Worm (Caenorhabditis elegans) whole organism, early embryonic: ENCODE data around the gene F41G3.18.

Source experiments
- B0310.2 ChIP-seq: sonication (generic microtip); optimal IDR thresholded peaks from 2 replicates; lab custom pipeline; 2016; ENCODE audit warnings: mild to moderate bottlenecking, missing genetic modification characterization, missing compliant biosample characterization
- F13C5.2 ChIP-seq: sonication (generic microtip); optimal IDR thresholded peaks from 2 replicates; lab custom pipeline; 2017; ENCODE audit warnings: mild to moderate bottlenecking, missing genetic modification characterization, inconsistent platforms, missing compliant biosample characterization
- aly-1 ChIP-seq: sonication (generic microtip); optimal IDR thresholded peaks from 2 replicates; lab custom pipeline; 2016; ENCODE audit warnings: missing genetic modification characterization, missing compliant biosample characterization
- ama-1 ChIP-seq: fragments of 150-350 bp; optimal IDR thresholded peaks from 2 replicates; lab custom pipeline; 2014
- ceh-13 ChIP-seq: fragments of 200-800 bp; sonication (Bioruptor generic); optimal IDR thresholded peaks from 2 replicates; lab custom pipeline; 2018; ENCODE audit warnings: mild to moderate bottlenecking, missing genetic modification characterization, missing compliant biosample characterization
- ceh-36 ChIP-seq: sonication (generic microtip); optimal IDR thresholded peaks from 2 replicates; lab custom pipeline; 2016; ENCODE audit warnings: missing genetic modification characterization, inconsistent platforms, missing compliant biosample characterization
- ets-7 ChIP-seq: sonication (generic microtip); optimal IDR thresholded peaks from 2 replicates; lab custom pipeline; 2016; ENCODE audit warnings: missing genotype, missing genetic modification characterization, missing compliant biosample characterization
- flt-1 ChIP-seq: fragments of 200-800 bp; sonication (Bioruptor generic); IDR thresholded peaks from 2 replicates; pipeline ENCODE4 v1.3.6; 2022; ENCODE audit warnings: missing genetic modification characterization, missing compliant biosample characterization
- hmbx-1 ChIP-seq: sonication (generic microtip); optimal IDR thresholded peaks from 2 replicates; lab custom pipeline; 2016; ENCODE audit warnings: mild to moderate bottlenecking, missing genetic modification characterization, missing compliant biosample characterization
- hmg-4 ChIP-seq: fragments of 200-800 bp; sonication (Bioruptor generic); optimal IDR thresholded peaks from 2 replicates; lab custom pipeline; 2018; ENCODE audit warnings: mild to moderate bottlenecking, missing genetic modification characterization, missing compliant biosample characterization
- hnd-1 ChIP-seq: sonication (generic microtip); optimal IDR thresholded peaks from 2 replicates; lab custom pipeline; 2016; ENCODE audit warnings: missing genetic modification characterization, missing compliant biosample characterization
- pes-1 ChIP-seq: fragments of 200-800 bp; sonication (Bioruptor generic); IDR thresholded peaks from 2 replicates; pipeline ENCODE4 v1.3.6; 2022; ENCODE audit warnings: missing genetic modification reagents, missing genetic modification characterization, missing compliant biosample characterization
- scrt-1 ChIP-seq: fragments of 200-800 bp; sonication (Bioruptor generic); IDR thresholded peaks from 2 replicates; pipeline ENCODE4 v1.3.6; 2022; ENCODE audit warnings: missing genetic modification characterization, missing compliant biosample characterization
- sea-1 ChIP-seq: fragments of 200-800 bp; sonication (Bioruptor generic); conservative IDR thresholded peaks from 2 replicates; pipeline ENCODE4 v1.3.6; 2022; ENCODE audit warnings: missing genetic modification characterization, missing compliant biosample characterization
- tbx-11 ChIP-seq: fragments of 200-800 bp; sonication (Bioruptor generic); IDR thresholded peaks from 2 replicates; pipeline ENCODE4 v1.3.6; 2022; ENCODE audit warnings: missing genetic modification characterization, missing compliant biosample characterization
- tbx-37 ChIP-seq: fragments of 200-800 bp; sonication (Bioruptor generic); conservative IDR thresholded peaks from 2 replicates; pipeline ENCODE4 v1.3.6; 2022; ENCODE audit warnings: missing genetic modification reagents, missing genetic modification characterization, missing compliant biosample characterization
- tra-4 ChIP-seq: sonication (generic microtip); optimal IDR thresholded peaks from 2 replicates; lab custom pipeline; 2017; ENCODE audit warnings: missing genetic modification characterization, missing compliant biosample characterization

The F41G3.18 gene

DNA sequence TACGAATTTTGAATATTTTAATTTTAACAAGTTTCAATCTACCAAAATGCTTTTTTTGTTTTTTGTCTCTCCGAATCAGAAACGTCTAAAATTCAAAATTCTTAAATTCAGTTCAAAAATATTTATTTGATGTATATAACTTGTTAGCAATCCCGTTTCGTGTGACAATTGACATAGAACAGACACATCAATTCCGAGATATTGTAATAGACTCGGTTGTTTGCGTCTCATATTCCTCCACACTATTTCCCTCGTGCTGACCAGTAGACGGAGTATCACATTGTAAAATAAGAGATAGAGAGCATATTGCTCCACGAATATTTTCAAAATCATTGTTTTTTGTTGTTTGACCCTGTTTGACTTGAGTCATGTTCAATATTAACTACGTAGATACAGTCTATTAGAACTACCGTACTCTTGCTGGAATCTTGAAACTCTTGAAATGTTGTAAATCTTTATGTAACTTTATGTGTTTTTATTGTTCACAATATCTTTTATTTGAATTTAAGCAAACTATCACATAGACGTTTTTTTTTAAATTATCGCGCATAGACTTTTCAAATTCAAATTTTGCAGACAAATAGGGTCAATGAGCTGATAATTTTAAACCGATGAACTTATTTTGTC lies 20.7 kb downstream of the F41G3.18 start, which contains the start of gene T13C2.3:
Gene T13C2.3 (plus strand): TSS at position 577 of the 627 bp plus-strand sequence.
- TF ChIP-seq flt-1 (GFP tag; lab: Robert Waterston, UW) (no peak), scrt-1 (GFP tag; lab: Robert Waterston, UW) (no peak), ceh-13 (no peak), hmbx-1 (tag; lab: Kevin White, UChicago) (no peak), sea-1 (GFP tag; lab: Robert Waterston, UW) (no peak), ama-1 (no peak), ets-7 (tag; lab: Kevin White, UChicago) (no peak), ceh-36 (no peak), hnd-1 (tag; lab: Kevin White, UChicago) (no peak), tra-4 (tag; lab: Kevin White, UChicago) (no peak), tbx-11 (no peak), B0310.2 (tag; lab: Kevin White, UChicago) (no peak), tbx-37 (GFP tag; lab: Robert Waterston, UW) (no peak), hmg-4 (no peak), aly-1 (no peak), F13C5.2 (no peak), pes-1 (no peak)

- TF ChIP-seq hmg-4 (no peak), tra-4 (tag; lab: Kevin White, UChicago) (no peak), ceh-13 (no peak), scrt-1 (GFP tag; lab: Robert Waterston, UW) (no peak), ama-1 (no peak), ets-7 (tag; lab: Kevin White, UChicago) (no peak), aly-1 (no peak), tbx-11 (no peak), hnd-1 (tag; lab: Kevin White, UChicago) (no peak), tbx-37 (GFP tag; lab: Robert Waterston, UW) (no peak), hmbx-1 (tag; lab: Kevin White, UChicago) (no peak), sea-1 (GFP tag; lab: Robert Waterston, UW) (no peak), pes-1 (no peak), F13C5.2 (no peak)
Measured at ce11 chrII:6791891-6792290, 23.8 kb downstream of the F41G3.18 start, which contains the start of gene T13C2.2. Gene T13C2.2 (plus strand): TSS chrII:6792191.

ce11 chrII:6800104-6800711 lies 32.1 kb downstream of the F41G3.18 start, which contains the start of gene F31E8.4:
Gene F31E8.4 (minus strand): TSS chrII:6800154.
- TF ChIP-seq hmg-4 (no peak), B0310.2 (tag; lab: Kevin White, UChicago) (no peak), F13C5.2 (no peak), tbx-11 (no peak), ceh-13 (no peak), sea-1 (GFP tag; lab: Robert Waterston, UW) (no peak), aly-1 (no peak), ama-1 (no peak), hnd-1 (tag; lab: Kevin White, UChicago) (no peak), ets-7 (tag; lab: Kevin White, UChicago) (no peak), hmbx-1 (tag; lab: Kevin White, UChicago) (no peak), tra-4 (tag; lab: Kevin White, UChicago) (no peak)

DNA sequence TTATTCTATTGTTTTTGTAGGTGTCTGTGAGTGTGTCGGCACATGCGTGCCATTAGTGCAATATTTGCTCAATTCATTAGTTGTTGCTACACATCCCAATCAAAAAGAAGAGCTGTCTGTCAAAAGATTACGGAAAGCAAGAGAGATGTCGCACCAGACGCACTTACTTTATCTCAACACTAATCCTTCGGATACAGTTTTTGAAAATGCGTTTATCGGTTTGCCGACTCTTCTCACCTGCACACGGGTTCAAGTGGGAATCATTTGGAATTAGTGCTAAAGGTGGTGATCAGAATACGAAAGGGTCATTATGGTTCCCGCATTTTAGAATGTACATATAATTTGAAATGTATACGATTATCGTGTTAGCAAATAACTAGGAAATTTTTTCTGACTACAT lies 33.1 kb downstream of the F41G3.18 start:
- no peak for TF ChIP-seq aly-1
- no peak for TF ChIP-seq flt-1 (GFP tag; lab: Robert Waterston, UW)
- TF ChIP-seq ceh-36: peak; percentile 75
- no peak for TF ChIP-seq F13C5.2

DNA sequence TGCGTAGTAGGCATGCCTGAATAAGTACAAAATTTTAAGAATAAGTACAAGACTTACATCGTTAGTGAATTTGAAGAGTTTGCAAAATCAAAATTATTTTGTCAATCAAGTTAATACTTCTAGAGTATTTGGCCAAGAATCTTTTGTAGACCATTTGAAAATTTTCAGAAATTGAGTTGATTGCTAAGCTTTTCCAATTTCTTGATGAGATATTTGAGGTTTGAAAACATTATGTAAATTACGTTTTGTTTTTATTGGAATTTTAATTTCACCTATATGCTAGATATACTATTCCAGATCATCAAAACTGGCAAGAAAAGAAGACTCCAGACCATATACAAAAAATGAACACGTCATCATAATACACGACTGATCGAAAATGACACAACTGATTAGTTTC lies 34.9 kb downstream of the F41G3.18 start, which contains the start of gene tab-1:
Gene tab-1 (plus strand): TSS at position 301 of the 400 bp plus-strand sequence.
- TF ChIP-seq ceh-13: no peak
- TF ChIP-seq flt-1 (GFP tag; lab: Robert Waterston, UW): no peak
- TF ChIP-seq scrt-1 (GFP tag; lab: Robert Waterston, UW): no peak
- no peak for TF ChIP-seq pes-1
- no peak for TF ChIP-seq ama-1
- no peak for TF ChIP-seq tbx-37 (GFP tag; lab: Robert Waterston, UW)
- no peak for TF ChIP-seq sea-1 (GFP tag; lab: Robert Waterston, UW)
- no peak for TF ChIP-seq hmg-4
- TF ChIP-seq B0310.2 (tag; lab: Kevin White, UChicago): no peak

DNA sequence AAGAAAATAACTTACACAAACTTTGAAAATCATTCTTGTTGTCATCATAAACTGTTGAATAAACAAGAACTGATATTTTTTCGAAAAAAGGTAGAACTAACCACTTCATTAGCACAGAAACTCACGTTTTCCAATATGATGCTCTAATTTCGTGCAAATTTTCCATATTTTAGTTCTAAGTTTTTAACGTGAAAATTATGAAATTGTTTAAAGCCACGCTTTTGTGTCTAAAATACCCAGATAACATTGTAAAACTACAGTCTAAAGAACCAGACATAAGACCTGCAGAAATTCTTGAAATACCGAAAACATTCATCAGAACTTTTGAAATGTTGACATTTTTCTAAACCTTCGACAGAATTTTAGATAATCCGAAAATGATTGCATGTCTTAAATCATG lies 39.0 kb downstream of the F41G3.18 start, which contains the start of gene F31E8.5:
Gene F31E8.5 (minus strand): TSS at position 101 of the 400 bp plus-strand sequence.
- no peak for TF ChIP-seq ets-7 (tag; lab: Kevin White, UChicago)
- TF ChIP-seq B0310.2 (tag; lab: Kevin White, UChicago): no peak
- TF ChIP-seq ceh-36: no peak
- TF ChIP-seq flt-1 (GFP tag; lab: Robert Waterston, UW): no peak
- no peak for TF ChIP-seq scrt-1 (GFP tag; lab: Robert Waterston, UW)
- no peak for TF ChIP-seq ceh-13

ce11 chrII:6808539-6808938 lies 40.4 kb downstream of the F41G3.18 start:
- TF ChIP-seq ama-1: no peak
- TF ChIP-seq scrt-1 (GFP tag; lab: Robert Waterston, UW): no peak
- no peak for TF ChIP-seq flt-1 (GFP tag; lab: Robert Waterston, UW)
- no peak for TF ChIP-seq tbx-11
- TF ChIP-seq aly-1: no peak
- TF ChIP-seq hmg-4: no peak
- TF ChIP-seq tra-4 (tag; lab: Kevin White, UChicago): no peak
- no peak for TF ChIP-seq hnd-1 (tag; lab: Kevin White, UChicago)
- no peak for TF ChIP-seq ceh-36
- TF ChIP-seq tbx-37 (GFP tag; lab: Robert Waterston, UW): no peak
- no peak for TF ChIP-seq hmbx-1 (tag; lab: Kevin White, UChicago)
- no peak for TF ChIP-seq ets-7 (tag; lab: Kevin White, UChicago)
- no peak for TF ChIP-seq sea-1 (GFP tag; lab: Robert Waterston, UW)
- TF ChIP-seq ceh-13: no peak
